Worm (Caenorhabditis elegans): Measurements from ENCODE around the gene nhr-109.

ce11 chrII:4428121-4428520 lies 5.0 kb upstream of the nhr-109 start:
- no peak for TF ChIP-seq T22C8.4 (GFP tag; IDR thresholded peaks at IDR 0.05)
- TF ChIP-seq flt-1 (GFP tag; IDR thresholded peaks at IDR 0.05): no peak
- no peak for TF ChIP-seq ztf-29 (GFP tag; IDR thresholded peaks at IDR 0.05)
- TF ChIP-seq klf-2 (GFP tag; conservative IDR thresholded peaks at IDR 0.05): no peak

Measured in whole organism, midembryonic.